Worm (Caenorhabditis elegans) whole organism, L4/young adult: ENCODE measurements around the gene ZK402.1.
A peak's percentile ranks its signal among the peaks of the same experiment; 100 is the strongest.

ENCODE experiments used
- W03F9.2 ChIP-seq: fragments of 150-350 bp; optimal IDR thresholded peaks from 2 replicates; lab custom pipeline; 2014; ENCODE audit warnings: missing biosample characterization, missing genetic modification characterization
- dao-5 ChIP-seq: sonication (generic microtip); optimal IDR thresholded peaks from 2 replicates; lab custom pipeline; 2016; ENCODE audit warnings: missing genotype, missing genetic modification characterization, moderate library complexity, missing compliant biosample characterization
- him-1 ChIP-seq: sonication (generic microtip); optimal IDR thresholded peaks from 2 replicates; lab custom pipeline; 2016; ENCODE audit warnings: missing genotype, missing genetic modification reagents, missing genetic modification characterization, missing compliant biosample characterization

DNA sequence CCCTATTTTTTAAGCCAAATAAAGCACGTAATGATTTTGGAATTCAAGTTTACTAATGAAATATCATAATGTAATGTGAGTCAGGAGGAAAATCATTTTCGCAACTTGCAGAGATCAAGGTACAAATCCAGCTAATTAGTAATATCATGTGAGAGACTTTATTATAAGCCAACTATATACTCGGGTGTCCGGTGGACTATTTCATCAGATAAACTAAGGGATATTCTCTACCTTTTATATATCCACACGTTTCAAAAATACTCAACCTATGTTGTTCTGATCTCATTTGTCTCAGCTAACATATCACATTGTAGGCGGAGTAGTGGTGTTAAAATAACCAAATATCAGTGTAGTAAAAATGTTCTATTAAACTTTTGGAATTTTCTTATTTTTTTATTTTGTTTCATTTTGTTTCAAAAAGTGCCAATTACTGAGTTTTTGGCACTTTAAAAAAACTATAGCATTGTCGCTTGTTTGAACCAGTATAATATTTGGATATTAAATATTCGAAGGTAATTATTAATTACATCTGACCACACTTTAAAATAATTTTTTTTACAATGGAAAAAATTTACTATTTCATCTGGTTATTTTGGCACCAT is 14.6 kb upstream of the ZK402.1 start:
- peak; percentile 11 for TF ChIP-seq dao-5 (tag; lab: Kevin White, UChicago)
- peak; percentile 95 for TF ChIP-seq him-1
- peak; percentile 88 for TF ChIP-seq W03F9.2 (tag; lab: Kevin White, UChicago)
